Worm (Caenorhabditis elegans) whole organism, L4 larva: ENCODE data around the gene T13A10.2.

Source experiments
- T20F7.1 ChIP-seq: fragments of 200-800 bp; sonication (Bioruptor generic); optimal IDR thresholded peaks from 2 replicates; lab custom pipeline; 2018; ENCODE audit warnings: mild to moderate bottlenecking, missing genetic modification characterization, missing compliant biosample characterization
- Y105C5A.15 ChIP-seq: fragments of 200-800 bp; sonication (Bioruptor generic); IDR thresholded peaks from 2 replicates; pipeline ENCODE4 v1.3.6; 2022; ENCODE audit warnings: missing genetic modification characterization, missing compliant biosample characterization
- ZK337.2 ChIP-seq: fragments of 200-800 bp; sonication (Bioruptor generic); IDR thresholded peaks from 2 replicates; pipeline ENCODE4 v1.3.6; 2022; ENCODE audit warnings: missing genetic modification reagents, missing genetic modification characterization, missing compliant biosample characterization
- aha-1 ChIP-seq: fragments of 150-350 bp; peaks from one replicate; lab custom pipeline; 2014; ENCODE audit warnings: missing biosample characterization, missing genetic modification characterization
- aly-2 ChIP-seq: sonication (generic microtip); optimal IDR thresholded peaks from 2 replicates; lab custom pipeline; 2018; ENCODE audit warnings: missing biosample characterization, missing genetic modification characterization
- ama-1 ChIP-seq: fragments of 150-350 bp; optimal IDR thresholded peaks from 2 replicates; lab custom pipeline; 2014; ENCODE audit warnings: inconsistent platforms, mixed read lengths
- arid-1 ChIP-seq: fragments of 200-800 bp; sonication (Bioruptor generic); conservative IDR thresholded peaks from 2 replicates; pipeline ENCODE4 v1.3.6; 2022; ENCODE audit warnings: missing genetic modification reagents, missing genetic modification characterization, missing compliant biosample characterization
- attf-4 ChIP-seq: sonication (generic microtip); optimal IDR thresholded peaks from 3 replicates; lab custom pipeline; 2017; ENCODE audit warnings: missing biosample characterization, missing genetic modification characterization
- ceh-62 ChIP-seq: sonication (generic microtip); optimal IDR thresholded peaks from 2 replicates; lab custom pipeline; 2017; ENCODE audit warnings: missing biosample characterization, missing genetic modification characterization
- cey-2 ChIP-seq: sonication (generic microtip); optimal IDR thresholded peaks from 3 replicates; lab custom pipeline; 2017; ENCODE audit warnings: missing genetic modification characterization, mild to moderate bottlenecking, missing compliant biosample characterization, antibody characterized with exemption, borderline replicate concordance; ENCODE audit not compliant: insufficient read depth
- daf-16 ChIP-seq, 3 experiments: sonication (generic microtip); optimal IDR thresholded peaks; 2 replicates each; lab custom pipeline; 2016 to 2017; ENCODE audit warnings: missing genetic modification characterization in 3 of 3, missing genetic modification reagents in 3 of 3, mild to moderate bottlenecking in 2 of 3, missing compliant biosample characterization in 2 of 3, missing biosample characterization in 1 of 3, moderate library complexity in 1 of 3
- dmd-6 ChIP-seq: fragments of 200-800 bp; sonication (Bioruptor generic); IDR thresholded peaks from 2 replicates; pipeline ENCODE4 v1.3.6; 2022; ENCODE audit warnings: missing genetic modification reagents, missing genetic modification characterization, missing compliant biosample characterization
- dve-1 ChIP-seq: sonication (generic microtip); optimal IDR thresholded peaks from 2 replicates; lab custom pipeline; 2017; ENCODE audit warnings: antibody characterized with exemption, mild to moderate bottlenecking, missing genetic modification characterization, missing compliant biosample characterization; ENCODE audit not compliant: insufficient read depth
- egl-27 ChIP-seq: sonication (generic microtip); optimal IDR thresholded peaks from 3 replicates; lab custom pipeline; 2017; ENCODE audit warnings: missing biosample characterization, missing genetic modification reagents, missing genetic modification characterization
- gei-8 ChIP-seq: fragments of 200-800 bp; sonication (Bioruptor generic); optimal IDR thresholded peaks from 2 replicates; lab custom pipeline; 2018; ENCODE audit warnings: mild to moderate bottlenecking, missing genetic modification characterization, missing compliant biosample characterization
- hmg-1.1 ChIP-seq: fragments of 200-800 bp; sonication (Bioruptor generic); IDR thresholded peaks from 2 replicates; pipeline ENCODE4 v1.3.6; 2022; ENCODE audit warnings: missing genetic modification reagents, missing genetic modification characterization, missing compliant biosample characterization
- lim-7 ChIP-seq: fragments of 200-800 bp; sonication (Bioruptor generic); IDR thresholded peaks from 2 replicates; pipeline ENCODE4 v1.3.6; 2022; ENCODE audit warnings: missing genetic modification characterization, missing compliant biosample characterization
- lin-13 ChIP-seq: fragments of 150-350 bp; optimal IDR thresholded peaks from 2 replicates; lab custom pipeline; 2014; ENCODE audit warnings: missing biosample characterization, missing genetic modification reagents, missing genetic modification characterization
- lin-29 ChIP-seq: fragments of 200-800 bp; sonication (Bioruptor generic); IDR thresholded peaks from 2 replicates; pipeline ENCODE4 v1.3.6; 2022; ENCODE audit warnings: missing genetic modification reagents, missing genetic modification characterization, missing compliant biosample characterization
- lir-3 ChIP-seq: sonication (generic microtip); optimal IDR thresholded peaks from 2 replicates; lab custom pipeline; 2016; ENCODE audit warnings: mild to moderate bottlenecking, missing genetic modification characterization, missing compliant biosample characterization
- madf-9 ChIP-seq: fragments of 200-800 bp; sonication (Bioruptor generic); conservative IDR thresholded peaks from 2 replicates; pipeline ENCODE4 v1.3.6; 2022; ENCODE audit warnings: missing genetic modification reagents, missing genetic modification characterization, missing compliant biosample characterization
- mes-2 ChIP-seq: sonication (generic microtip); optimal IDR thresholded peaks from 2 replicates; lab custom pipeline; 2016; ENCODE audit warnings: missing genotype, mild to moderate bottlenecking, missing genetic modification characterization, missing compliant biosample characterization; ENCODE audit not compliant: poor library complexity, severe bottlenecking
- nhr-11 ChIP-seq: fragments of 150-350 bp; optimal IDR thresholded peaks from 2 replicates; lab custom pipeline; 2014; ENCODE audit warnings: missing biosample characterization, missing genetic modification characterization
- nhr-111 ChIP-seq: fragments of 200-800 bp; sonication (Bioruptor generic); optimal IDR thresholded peaks from 2 replicates; lab custom pipeline; 2018; ENCODE audit warnings: mild to moderate bottlenecking, missing genetic modification characterization, missing compliant biosample characterization
- nhr-28 ChIP-seq: fragments of 150-350 bp; optimal IDR thresholded peaks from 2 replicates; lab custom pipeline; 2014; ENCODE audit warnings: missing biosample characterization, missing genetic modification characterization
- nhr-41 ChIP-seq: fragments of 200-800 bp; sonication (Bioruptor generic); IDR thresholded peaks from 2 replicates; pipeline ENCODE4 v1.3.6; 2022; ENCODE audit warnings: missing genetic modification reagents, missing genetic modification characterization, missing compliant biosample characterization
- nhr-48 ChIP-seq: sonication (generic microtip); optimal IDR thresholded peaks from 2 replicates; lab custom pipeline; 2016; ENCODE audit warnings: mild to moderate bottlenecking, missing genetic modification characterization, missing compliant biosample characterization
- php-3 ChIP-seq: fragments of 200-800 bp; sonication (Bioruptor generic); IDR thresholded peaks from 2 replicates; pipeline ENCODE4 v1.3.6; 2022; ENCODE audit warnings: missing genetic modification reagents, missing genetic modification characterization, missing compliant biosample characterization
- pqm-1 ChIP-seq: sonication (generic microtip); optimal IDR thresholded peaks from 2 replicates; lab custom pipeline; 2017; ENCODE audit warnings: missing biosample characterization, missing genetic modification characterization
- spr-3 ChIP-seq: fragments of 200-800 bp; sonication (Bioruptor generic); optimal IDR thresholded peaks from 2 replicates; lab custom pipeline; 2018; ENCODE audit warnings: mild to moderate bottlenecking, missing genetic modification characterization, missing compliant biosample characterization
- tag-97 ChIP-seq: fragments of 200-800 bp; sonication (Bioruptor generic); IDR thresholded peaks from 2 replicates; pipeline ENCODE4 v1.3.6; 2022; ENCODE audit warnings: missing genetic modification characterization, missing compliant biosample characterization
- unc-62 ChIP-seq, 3 experiments: fragments of 150-350 bp in 1 of 3; sonication (generic microtip); optimal IDR thresholded peaks in 2 of 3; peaks in 1 of 3; 1 replicate in 1 of 3; 2 replicates in 2 of 3; lab custom pipeline; 2014 to 2017; ENCODE audit warnings: missing biosample characterization in 3 of 3, missing genetic modification characterization in 3 of 3, missing genetic modification reagents in 3 of 3, missing genotype in 1 of 3
- zag-1 ChIP-seq: fragments of 150-350 bp; optimal IDR thresholded peaks from 2 replicates; lab custom pipeline; 2014; ENCODE audit warnings: missing biosample characterization, missing genetic modification characterization
- zip-2 ChIP-seq: fragments of 150-350 bp; optimal IDR thresholded peaks from 2 replicates; lab custom pipeline; 2014; ENCODE audit warnings: missing biosample characterization, missing genetic modification characterization

Gene T13A10.2

DNA sequence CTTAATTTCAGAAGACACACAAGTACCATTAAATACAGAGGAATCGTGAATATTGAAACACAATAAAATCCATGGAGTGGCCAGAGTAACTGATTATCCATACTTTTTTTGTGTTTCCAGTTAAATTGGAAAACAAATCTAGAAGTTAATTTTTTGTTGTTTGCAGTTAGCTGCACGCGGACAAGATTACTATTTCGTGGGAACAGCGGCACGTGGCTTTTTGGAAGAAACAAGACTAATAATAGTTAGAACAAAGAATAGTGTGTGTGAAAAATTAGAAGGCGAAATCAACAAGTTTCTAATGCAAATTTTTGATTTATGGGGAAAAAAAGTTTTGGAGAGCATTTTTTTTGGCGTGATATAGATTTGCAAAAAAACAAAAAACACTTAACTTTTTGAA lies 13.4 kb downstream of the T13A10.2 start, which contains the start of gene srv-29:
Gene srv-29 (minus strand): TSS at position 101 of the 400 bp plus-strand sequence.
- no peak for TF ChIP-seq gei-8 (GFP tag; lab: Kevin White, UChicago)
- TF ChIP-seq tag-97 (GFP tag; lab: Robert Waterston, UW) = no peak
- no peak for TF ChIP-seq dve-1
- TF ChIP-seq lin-29 (GFP tag; lab: Robert Waterston, UW) = no peak
- TF ChIP-seq nhr-11 = no peak
- no peak for TF ChIP-seq daf-16 (GFP tag; optimal IDR thresholded peaks at IDR 0.05; lab: Kevin White, UChicago)
- TF ChIP-seq daf-16 (tag; optimal IDR thresholded peaks at IDR 0.05; lab: Kevin White, UChicago) = no peak
- TF ChIP-seq ceh-62 = no peak
- TF ChIP-seq spr-3 (GFP tag; lab: Kevin White, UChicago) = no peak
- TF ChIP-seq mes-2 (tag; lab: Kevin White, UChicago) = no peak

ce11 chrIV:6269346-6269745 lies 16.2 kb downstream of the T13A10.2 start, which contains the start of gene srv-30:
Gene srv-30, minus strand, starts transcription at chrIV:6269446.
- TF ChIP-seq lir-3 (tag; lab: Kevin White, UChicago) = no peak
- no peak for TF ChIP-seq nhr-48
- no peak for TF ChIP-seq lim-7 (GFP tag; lab: Robert Waterston, UW)
- TF ChIP-seq T20F7.1 (GFP tag; lab: Kevin White, UChicago) = no peak
- no peak for TF ChIP-seq Y105C5A.15
- no peak for TF ChIP-seq hmg-1.1 (GFP tag; lab: Robert Waterston, UW)
- TF ChIP-seq ama-1 (lab: Kevin White, UChicago) = no peak
- TF ChIP-seq unc-62 (GFP tag; optimal IDR thresholded peaks at IDR 0.05 in 1 of 2; lab: Kevin White, UChicago) = peak in 1 of 2 experiments; percentile 42
- no peak for TF ChIP-seq unc-62 (tag; optimal IDR thresholded peaks at IDR 0.05; lab: Kevin White, UChicago)
- no peak for TF ChIP-seq cey-2

ce11 chrIV:6271923-6272322 lies 18.8 kb downstream of the T13A10.2 start, which contains the start of gene srv-31:
Gene srv-31, minus strand, starts transcription at chrIV:6272023.
- TF ChIP-seq aly-2 (tag; lab: Kevin White, UChicago) = no peak
- TF ChIP-seq nhr-111 (GFP tag; lab: Kevin White, UChicago) = no peak
- no peak for TF ChIP-seq ZK337.2 (GFP tag; lab: Robert Waterston, UW)
- no peak for TF ChIP-seq unc-62 (GFP tag; optimal IDR thresholded peaks at IDR 0.05 in 1 of 2; lab: Kevin White, UChicago)
- TF ChIP-seq unc-62 (tag; optimal IDR thresholded peaks at IDR 0.05; lab: Kevin White, UChicago) = no peak
- TF ChIP-seq madf-9 (GFP tag; lab: Robert Waterston, UW) = no peak
- TF ChIP-seq aha-1 = no peak
- no peak for TF ChIP-seq lin-13 (GFP tag; lab: Kevin White, UChicago)

- TF ChIP-seq nhr-28 (peak; percentile 60), php-3 (GFP tag; lab: Robert Waterston, UW) (peak; percentile 84), pqm-1 (tag; lab: Kevin White, UChicago) (peak; percentile 92), attf-4 (tag; lab: Kevin White, UChicago) (no peak), zag-1 (tag; lab: Kevin White, UChicago) (no peak), unc-62 (GFP tag; optimal IDR thresholded peaks at IDR 0.05 in 1 of 2; lab: Kevin White, UChicago) (peak in 1 of 2 experiments; percentile 74), unc-62 (tag; optimal IDR thresholded peaks at IDR 0.05; lab: Kevin White, UChicago) (no peak), dmd-6 (GFP tag; lab: Robert Waterston, UW) (peak; percentile 88), nhr-41 (GFP tag; lab: Robert Waterston, UW) (peak; percentile 65; the same call in 1 of the 2 replicates)
Observed at ce11 chrIV:6275671-6276209, 22.6 kb downstream of the T13A10.2 start, which contains the start of the genes aat-4 and T13A10.1. Gene aat-4, minus strand, starts transcription at chrIV:6275721. Gene T13A10.1, plus strand, starts transcription at chrIV:6276081.

DNA sequence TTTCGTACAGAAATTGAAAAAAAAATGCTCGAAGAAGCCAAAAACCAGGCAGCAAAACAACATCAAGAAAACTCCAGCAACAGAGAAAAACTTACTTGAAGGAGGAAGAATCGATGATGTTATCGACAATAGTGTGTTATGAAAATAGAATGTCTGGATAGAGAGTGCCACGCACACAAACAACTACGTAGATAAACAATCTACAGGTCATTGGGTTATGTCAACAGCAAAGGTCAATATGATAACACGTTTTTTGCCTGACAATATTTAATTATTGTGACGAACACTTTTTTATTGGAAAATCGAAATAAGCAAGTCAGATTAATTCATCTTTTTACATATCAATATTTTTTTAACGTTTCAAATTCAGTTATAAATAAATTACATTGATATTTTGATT lies 26.3 kb downstream of the T13A10.2 start, which contains the start of gene sams-5:
Gene sams-5 (minus strand): TSS at position 131 of the 400 bp plus-strand sequence.
- TF ChIP-seq zip-2 (tag; lab: Kevin White, UChicago) (no peak), arid-1 (GFP tag; lab: Robert Waterston, UW) (no peak), zag-1 (tag; lab: Kevin White, UChicago) (no peak), egl-27 (tag; lab: Kevin White, UChicago) (no peak), daf-16 (GFP tag; optimal IDR thresholded peaks at IDR 0.05; lab: Kevin White, UChicago) (no peak), daf-16 (tag; optimal IDR thresholded peaks at IDR 0.05; lab: Kevin White, UChicago) (no peak)
